Fruit fly (Drosophila melanogaster): ENCODE results near the gene TrissinR.

TrissinR gene

dm6 chr2L:5805091-5805817 lies 18.6 kb upstream of the TrissinR start, which contains the start of gene CG11034:
CG11034 (plus strand) TSS chr2L:5805395.
- TF ChIP-seq CG17801 (GFP tag; optimal IDR thresholded peaks at IDR 0.05; ENCODE audit: partially characterized antibody): no peak

dm6 chr2L:5811274-5811673 lies 12.5 kb upstream of the TrissinR start, which contains the start of gene CG43307:
CG43307 (plus strand) TSS chr2L:5811574.
- no peak for TF ChIP-seq CG17801 (GFP tag; optimal IDR thresholded peaks at IDR 0.05; ENCODE audit: partially characterized antibody)

dm6 chr2L:5818343-5818742 lies 5.5 kb upstream of the TrissinR start, which contains the start of gene COX6CL:
COX6CL (minus strand) TSS chr2L:5818443.
- TF ChIP-seq CG17801 (GFP tag; optimal IDR thresholded peaks at IDR 0.05; ENCODE audit: partially characterized antibody): no peak

dm6 chr2L:5820930-5821329 lies 2.9 kb upstream of the TrissinR start:
- no peak for TF ChIP-seq CG17801 (GFP tag; optimal IDR thresholded peaks at IDR 0.05; ENCODE audit: partially characterized antibody)

- no peak for TF ChIP-seq CG17801 (GFP tag; optimal IDR thresholded peaks at IDR 0.05; ENCODE audit: partially characterized antibody)
Measured at dm6 chr2L:5856786-5857185, 33.0 kb downstream of the TrissinR start.

dm6 chr2L:5866791-5867190 lies 43.0 kb downstream of the TrissinR start:
- no peak for TF ChIP-seq CG17801 (GFP tag; optimal IDR thresholded peaks at IDR 0.05; ENCODE audit: partially characterized antibody)

dm6 chr2L:5870838-5871702 lies 47.3 kb downstream of the TrissinR start:
- TF ChIP-seq CG17801 (GFP tag; optimal IDR thresholded peaks at IDR 0.05; ENCODE audit: partially characterized antibody): no peak

dm6 chr2L:5876474-5877067 lies 52.8 kb downstream of the TrissinR start:
- peak; percentile 31 for TF ChIP-seq CG17801 (GFP tag; optimal IDR thresholded peaks at IDR 0.05; ENCODE audit: partially characterized antibody)

- peak; percentile 55 for TF ChIP-seq CG17801 (GFP tag; optimal IDR thresholded peaks at IDR 0.05; ENCODE audit: partially characterized antibody)
Measured at dm6 chr2L:5879363-5879934, 55.6 kb downstream of the TrissinR start, which contains the start of gene rau. rau (minus strand) TSS chr2L:5879498.

dm6 chr2L:5881181-5881580 lies 57.4 kb downstream of the TrissinR start:
- no peak for TF ChIP-seq CG17801 (GFP tag; optimal IDR thresholded peaks at IDR 0.05; ENCODE audit: partially characterized antibody)

dm6 chr2L:5883441-5883840 lies 59.6 kb downstream of the TrissinR start, which contains the start of gene CG44574:
CG44574 (plus strand) TSS chr2L:5883741.
- TF ChIP-seq CG17801 (GFP tag; optimal IDR thresholded peaks at IDR 0.05; ENCODE audit: partially characterized antibody): no peak

- no peak for TF ChIP-seq CG17801 (GFP tag; optimal IDR thresholded peaks at IDR 0.05; ENCODE audit: partially characterized antibody)
Measured at dm6 chr2L:5884674-5885073, 60.9 kb downstream of the TrissinR start, which contains the start of the genes Sfp26Ac and CG43185. Sfp26Ac (minus strand) TSS chr2L:5884774. CG43185 (plus strand) TSS chr2L:5884888.

dm6 chr2L:5885702-5886101 lies 61.9 kb downstream of the TrissinR start, which contains the start of gene CG9029:
CG9029 (plus strand) TSS chr2L:5886002.
- TF ChIP-seq CG17801 (GFP tag; optimal IDR thresholded peaks at IDR 0.05; ENCODE audit: partially characterized antibody): no peak

dm6 chr2L:5886955-5887354 lies 63.2 kb downstream of the TrissinR start:
- no peak for TF ChIP-seq CG17801 (GFP tag; optimal IDR thresholded peaks at IDR 0.05; ENCODE audit: partially characterized antibody)

- no peak for TF ChIP-seq CG17801 (GFP tag; optimal IDR thresholded peaks at IDR 0.05; ENCODE audit: partially characterized antibody)
Measured at dm6 chr2L:5890556-5890955, 66.8 kb downstream of the TrissinR start.
